Fruit fly (Drosophila melanogaster): ENCODE results near the gene CG4497.

CG4497 gene

DNA sequence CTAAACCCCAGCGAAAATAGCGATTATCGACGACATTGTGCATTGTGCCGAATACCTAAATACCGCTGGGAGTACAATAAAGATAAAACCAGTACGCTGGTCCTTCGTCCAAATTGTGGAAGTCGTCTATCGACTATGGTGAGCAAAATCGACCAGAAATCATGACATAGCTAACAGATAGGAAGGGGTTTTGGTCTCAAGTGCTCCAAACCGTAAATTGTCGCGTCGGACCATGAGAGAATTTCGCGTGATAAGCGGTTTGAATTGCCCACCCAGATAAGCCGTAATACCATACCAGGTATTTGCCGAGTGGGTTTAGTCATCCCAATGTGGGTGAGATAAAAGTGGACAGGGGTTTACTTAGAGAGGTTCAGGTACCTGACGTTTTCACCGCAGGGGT is 23.5 kb upstream of the CG4497 start:
- TF ChIP-seq CG8478 (optimal IDR thresholded peaks at IDR 0.05), result no peak
- no peak for TF ChIP-seq EcR (GFP tag; optimal IDR thresholded peaks at IDR 0.05)
- TF ChIP-seq psq (optimal IDR thresholded peaks at IDR 0.05), result no peak
- no peak for TF ChIP-seq Dll (optimal IDR thresholded peaks at IDR 0.05)
- TF ChIP-seq pan (optimal IDR thresholded peaks at IDR 0.05), result no peak
- no peak for TF ChIP-seq usp (GFP tag; optimal IDR thresholded peaks at IDR 0.05)

DNA sequence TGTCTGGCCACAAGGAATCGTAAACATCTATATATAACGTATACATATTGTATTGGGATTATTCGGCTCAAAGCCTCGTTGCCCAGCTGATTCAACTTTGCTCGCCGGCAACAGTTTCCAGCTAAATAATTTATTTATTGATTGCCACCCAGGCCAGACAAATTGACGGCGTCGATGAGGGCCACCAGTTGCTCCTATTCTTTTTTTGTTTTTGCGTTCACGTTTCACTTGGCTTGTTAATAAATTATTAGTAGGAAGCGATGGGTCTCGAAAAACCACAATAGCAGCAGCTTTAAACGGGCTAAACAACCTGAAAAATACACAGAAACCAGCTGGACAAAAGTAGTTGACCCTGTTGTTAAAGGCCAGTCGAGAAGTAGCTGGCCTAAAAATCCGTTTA is 22.7 kb upstream of the CG4497 start:
- TF ChIP-seq psq (optimal IDR thresholded peaks at IDR 0.05) (no peak), usp (GFP tag; optimal IDR thresholded peaks at IDR 0.05) (no peak), Dll (optimal IDR thresholded peaks at IDR 0.05) (no peak), EcR (GFP tag; optimal IDR thresholded peaks at IDR 0.05) (no peak), pan (optimal IDR thresholded peaks at IDR 0.05) (no peak), CG8478 (optimal IDR thresholded peaks at IDR 0.05) (no peak)

DNA sequence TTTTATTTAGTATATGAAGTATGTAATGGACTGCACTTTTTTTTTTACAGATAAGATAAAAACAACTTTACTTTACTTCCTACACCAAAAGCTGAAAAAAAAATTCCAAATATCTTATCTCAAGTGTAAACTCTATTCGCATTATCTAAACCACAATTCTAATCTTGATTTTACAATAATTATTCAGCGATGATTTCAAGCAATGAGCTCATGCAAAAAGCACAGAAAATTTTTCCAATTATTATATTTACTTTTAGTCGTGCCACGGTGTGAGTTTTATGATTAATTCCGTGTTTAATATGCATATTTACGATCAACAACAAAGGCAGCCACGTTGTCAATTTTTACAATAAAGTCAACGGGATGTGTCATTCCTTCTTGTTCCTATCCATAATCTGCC is 21.9 kb upstream of the CG4497 start:
- no peak for TF ChIP-seq usp (GFP tag; optimal IDR thresholded peaks at IDR 0.05)
- TF ChIP-seq EcR (GFP tag; optimal IDR thresholded peaks at IDR 0.05), result no peak
- TF ChIP-seq Dll (optimal IDR thresholded peaks at IDR 0.05), result no peak
- TF ChIP-seq pan (optimal IDR thresholded peaks at IDR 0.05), result no peak

DNA sequence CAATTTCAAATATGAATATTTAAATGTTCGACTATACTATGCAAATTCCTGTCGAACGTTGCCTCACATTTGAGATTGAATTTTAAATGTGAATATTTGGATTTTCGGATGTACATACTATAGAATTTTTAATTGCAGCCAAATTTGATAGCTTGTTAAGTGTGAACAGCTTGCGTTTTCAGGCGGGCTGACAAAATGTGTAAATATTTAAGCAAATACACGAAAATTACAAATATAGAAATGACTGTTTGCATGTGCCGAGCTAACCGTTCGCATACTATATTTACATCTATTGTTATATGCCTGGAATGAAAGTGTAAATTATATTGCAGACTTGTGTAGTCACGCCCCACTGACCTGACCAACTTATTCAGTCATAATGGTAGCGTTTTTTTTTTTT is 21.3 kb upstream of the CG4497 start:
- TF ChIP-seq psq (optimal IDR thresholded peaks at IDR 0.05) (no peak), CG8478 (optimal IDR thresholded peaks at IDR 0.05) (no peak), EcR (GFP tag; optimal IDR thresholded peaks at IDR 0.05) (no peak), Dll (optimal IDR thresholded peaks at IDR 0.05) (no peak), pan (optimal IDR thresholded peaks at IDR 0.05) (no peak), usp (GFP tag; optimal IDR thresholded peaks at IDR 0.05) (no peak)

DNA sequence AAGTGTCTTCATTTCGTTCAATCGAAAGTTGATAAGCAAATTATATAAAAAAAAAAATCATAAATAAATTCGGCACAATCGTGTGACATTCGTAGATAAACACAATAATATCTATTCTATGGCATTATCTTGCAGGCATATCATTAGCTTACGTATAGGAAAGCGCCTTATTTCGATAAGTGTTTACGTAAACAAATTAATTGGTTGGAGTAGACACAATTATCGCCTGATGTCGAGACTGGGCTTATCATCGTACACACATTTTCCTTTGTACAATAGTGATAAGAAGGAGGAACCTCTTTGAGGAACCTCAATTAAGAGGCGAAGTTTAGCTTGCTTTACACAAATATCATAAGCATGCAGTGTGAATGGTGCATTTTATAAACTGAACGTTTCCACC is 20.5 kb upstream of the CG4497 start:
- TF ChIP-seq pan (optimal IDR thresholded peaks at IDR 0.05), result no peak
- no peak for TF ChIP-seq psq (optimal IDR thresholded peaks at IDR 0.05)
- no peak for TF ChIP-seq CG8478 (optimal IDR thresholded peaks at IDR 0.05)

DNA sequence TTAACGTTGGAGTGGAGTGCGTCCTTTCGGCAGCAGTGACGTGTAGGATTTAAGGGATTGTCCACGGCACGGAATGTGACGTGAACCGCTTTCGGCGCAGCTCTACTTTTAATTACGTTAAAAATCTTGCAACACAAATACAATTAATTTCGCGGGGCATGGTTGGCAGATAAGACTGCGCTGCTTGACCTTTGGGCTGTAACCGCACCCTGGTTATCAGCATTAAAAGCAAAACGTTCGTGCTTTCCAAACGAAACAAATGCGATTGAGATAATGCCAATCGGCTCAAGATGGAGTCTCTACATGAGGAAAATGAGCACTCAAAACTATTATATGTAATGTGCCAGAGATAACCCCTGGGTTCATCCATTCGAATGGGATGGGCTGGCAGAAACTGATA is 19.1 kb upstream of the CG4497 start:
- TF ChIP-seq Dll (optimal IDR thresholded peaks at IDR 0.05), result no peak
- TF ChIP-seq CG8478 (optimal IDR thresholded peaks at IDR 0.05), result no peak
- no peak for TF ChIP-seq usp (GFP tag; optimal IDR thresholded peaks at IDR 0.05)
- no peak for TF ChIP-seq EcR (GFP tag; optimal IDR thresholded peaks at IDR 0.05)
- TF ChIP-seq psq (optimal IDR thresholded peaks at IDR 0.05), result no peak

DNA sequence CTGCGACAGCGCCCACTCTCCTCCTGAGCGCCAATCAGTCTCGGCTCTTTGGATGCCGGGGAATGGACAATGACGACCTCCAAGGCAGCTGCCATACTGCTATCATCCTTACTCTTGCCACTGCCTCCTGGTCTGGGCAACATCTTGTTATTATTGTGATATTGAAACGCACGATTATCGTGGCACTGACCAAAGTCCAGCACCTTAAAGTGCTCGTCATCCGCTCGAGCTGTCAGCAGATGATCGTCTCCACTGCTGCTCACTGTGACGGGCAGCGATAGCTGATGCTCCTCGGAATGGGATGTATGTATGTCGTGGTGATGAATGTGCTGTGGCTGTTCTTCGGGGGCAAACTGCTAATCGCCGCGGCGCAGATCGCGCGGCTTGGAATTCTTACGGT is 13.3 kb upstream of the CG4497 start:
- TF ChIP-seq pan (optimal IDR thresholded peaks at IDR 0.05) (no peak), CG8478 (optimal IDR thresholded peaks at IDR 0.05) (no peak), EcR (GFP tag; optimal IDR thresholded peaks at IDR 0.05) (no peak), psq (optimal IDR thresholded peaks at IDR 0.05) (no peak), usp (GFP tag; optimal IDR thresholded peaks at IDR 0.05) (no peak), Dll (optimal IDR thresholded peaks at IDR 0.05) (no peak)

DNA sequence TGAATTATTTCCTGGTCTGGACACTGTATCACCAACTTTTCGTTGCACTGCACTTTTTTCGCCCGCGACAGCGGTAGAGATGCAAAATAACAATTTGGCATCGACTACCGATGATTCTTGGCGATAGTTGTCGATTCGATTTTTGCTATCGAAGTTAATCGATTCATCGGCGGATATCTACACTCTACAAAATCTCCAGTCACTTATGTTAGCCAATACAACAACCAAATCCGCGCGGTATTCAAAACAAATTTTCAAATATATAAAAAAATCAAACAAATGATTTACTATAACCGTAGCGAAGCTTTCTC is 9.7 kb upstream of the CG4497 start, which contains the start of gene CG4502:
Gene CG4502 (minus strand): TSS at position 93 of the 311 bp plus-strand sequence.
- TF ChIP-seq usp (GFP tag; optimal IDR thresholded peaks at IDR 0.05) (no peak), pan (optimal IDR thresholded peaks at IDR 0.05) (no peak), EcR (GFP tag; optimal IDR thresholded peaks at IDR 0.05) (no peak), CG8478 (optimal IDR thresholded peaks at IDR 0.05) (no peak), psq (optimal IDR thresholded peaks at IDR 0.05) (no peak), Dll (optimal IDR thresholded peaks at IDR 0.05) (no peak)

DNA sequence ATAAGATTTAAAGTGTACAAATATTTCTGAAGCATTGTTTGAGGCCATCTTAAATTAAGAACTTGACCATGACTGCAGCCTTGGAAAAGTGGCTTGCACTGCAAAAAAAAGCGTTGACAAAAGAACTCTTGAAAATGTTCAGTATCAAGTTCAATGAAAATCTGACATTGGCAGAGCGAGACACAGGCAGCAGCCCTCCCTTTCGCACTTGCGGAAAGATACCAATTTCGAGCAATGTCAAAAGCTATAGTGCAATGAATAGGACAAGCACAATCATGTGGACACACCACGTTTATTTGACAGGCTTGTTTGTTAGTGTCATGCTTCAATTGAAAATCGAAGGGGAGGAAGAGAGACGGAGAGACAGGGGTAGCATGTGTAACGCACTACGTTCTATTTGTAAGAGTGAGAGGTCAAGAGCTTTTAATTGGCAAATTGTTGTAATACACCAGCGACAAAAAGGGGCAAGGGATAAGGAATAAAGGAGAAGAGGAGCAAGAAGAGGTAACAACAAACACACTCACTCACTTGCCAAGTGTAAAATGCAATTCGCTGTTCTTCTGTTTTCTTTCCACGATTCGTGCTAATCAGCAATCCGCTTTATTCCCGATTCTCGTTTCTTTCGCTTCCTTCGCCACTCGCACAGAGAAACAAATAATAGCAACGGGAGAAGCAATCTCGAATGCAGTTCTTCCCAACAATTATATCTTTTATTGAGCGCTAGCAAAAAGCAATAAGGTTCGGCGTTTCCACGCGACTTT is 9.2 kb upstream of the CG4497 start:
- TF ChIP-seq usp (GFP tag; optimal IDR thresholded peaks at IDR 0.05) (no peak), Dll (optimal IDR thresholded peaks at IDR 0.05) (no peak), pan (optimal IDR thresholded peaks at IDR 0.05) (no peak), CG8478 (optimal IDR thresholded peaks at IDR 0.05) (no peak), psq (optimal IDR thresholded peaks at IDR 0.05) (no peak), EcR (GFP tag; optimal IDR thresholded peaks at IDR 0.05) (no peak)

DNA sequence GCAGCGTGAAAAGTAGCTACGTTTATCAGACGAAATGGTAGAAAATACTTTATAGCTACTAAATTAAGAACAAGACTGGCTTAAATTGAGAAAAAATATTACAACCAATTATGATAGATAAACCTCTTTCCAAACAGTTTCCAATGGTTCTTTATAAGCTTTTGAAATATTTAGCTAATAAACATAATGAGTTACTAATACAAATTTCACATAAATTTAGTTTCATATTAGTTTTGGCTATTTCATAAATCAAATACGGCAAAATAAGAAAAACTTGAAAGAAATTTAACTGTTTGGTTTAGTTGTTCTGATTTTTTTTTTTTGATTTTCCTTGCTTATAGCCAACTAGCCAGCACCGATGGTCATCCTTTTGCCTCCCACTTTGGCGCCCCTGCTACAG is 5.8 kb upstream of the CG4497 start:
- no peak for TF ChIP-seq EcR (GFP tag; optimal IDR thresholded peaks at IDR 0.05)
- TF ChIP-seq usp (GFP tag; optimal IDR thresholded peaks at IDR 0.05), result no peak
- no peak for TF ChIP-seq psq (optimal IDR thresholded peaks at IDR 0.05)

DNA sequence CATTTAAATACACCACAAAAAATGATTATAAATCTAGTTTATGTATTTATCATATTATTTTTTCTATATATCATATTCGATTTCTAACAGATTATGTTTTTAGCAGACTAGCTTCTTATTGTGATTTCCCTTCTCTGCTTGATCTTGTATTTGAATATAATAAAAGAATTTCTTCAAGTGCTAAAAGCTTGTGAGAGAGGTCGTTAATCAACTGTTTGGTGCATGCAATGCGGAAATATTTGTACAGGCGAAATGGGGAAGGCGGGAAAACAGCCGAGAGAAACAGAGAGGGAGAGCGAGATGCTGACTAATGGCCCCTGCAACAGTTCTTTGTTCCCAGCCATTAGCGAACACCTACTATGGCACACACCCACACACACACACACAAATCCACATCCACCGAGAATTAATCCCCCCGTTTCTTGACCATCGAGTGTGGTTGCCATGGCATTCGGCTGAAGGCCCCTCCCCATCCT is 5.3 kb upstream of the CG4497 start:
- TF ChIP-seq CG8478 (optimal IDR thresholded peaks at IDR 0.05) (no peak), EcR (GFP tag; optimal IDR thresholded peaks at IDR 0.05) (peak in 1 of 2 experiments; percentile 37)

DNA sequence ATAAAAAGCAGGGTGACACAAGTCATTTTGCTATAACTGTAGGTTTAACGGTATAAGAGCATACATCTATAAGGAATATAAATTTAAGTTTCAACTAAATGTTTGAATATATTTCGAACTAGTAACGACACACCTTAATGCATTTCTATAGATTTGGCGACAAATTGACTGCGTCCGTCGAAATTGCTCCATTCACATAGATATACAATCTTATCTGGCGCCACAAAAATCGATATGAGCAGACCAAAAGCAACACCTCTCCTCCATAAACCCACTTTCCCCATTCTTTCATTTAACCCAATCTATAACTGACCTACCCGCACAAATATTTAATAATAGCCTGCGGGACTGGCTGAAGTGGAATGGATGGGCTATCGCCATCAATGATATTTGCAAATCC is 4.2 kb upstream of the CG4497 start:
- TF ChIP-seq CG8478 (optimal IDR thresholded peaks at IDR 0.05), result no peak
- no peak for TF ChIP-seq pan (optimal IDR thresholded peaks at IDR 0.05)
- TF ChIP-seq psq (optimal IDR thresholded peaks at IDR 0.05), result no peak
- TF ChIP-seq usp (GFP tag; optimal IDR thresholded peaks at IDR 0.05), result no peak
- TF ChIP-seq EcR (GFP tag; optimal IDR thresholded peaks at IDR 0.05), result no peak
- TF ChIP-seq Dll (optimal IDR thresholded peaks at IDR 0.05), result no peak

DNA sequence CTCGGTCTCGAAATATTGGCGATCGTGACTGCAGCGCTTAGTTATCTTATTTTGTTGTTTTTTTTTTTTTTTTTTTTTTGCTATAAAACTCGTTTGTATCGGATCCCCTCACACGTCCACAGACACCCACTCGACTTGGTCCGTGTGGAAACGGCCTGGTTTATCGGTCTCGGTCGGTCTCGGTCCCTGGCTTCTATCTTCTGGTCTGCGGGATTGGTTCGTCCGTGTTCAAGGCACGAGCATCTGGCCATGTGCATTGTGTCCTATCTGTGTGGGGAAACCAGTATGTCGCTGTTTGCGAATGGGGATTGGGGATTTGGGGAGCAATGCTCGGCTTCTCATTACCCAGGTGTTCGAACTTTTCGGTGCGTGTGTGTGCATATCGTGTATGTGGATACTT is 4.7 kb downstream of the CG4497 start, which contains the start of gene CG4496:
Gene CG4496 (minus strand): TSS at position 337 of the 400 bp plus-strand sequence.
- TF ChIP-seq CG8478 (optimal IDR thresholded peaks at IDR 0.05) (no peak), EcR (GFP tag; optimal IDR thresholded peaks at IDR 0.05) (peak in 1 of 2 experiments; percentile 27)

Measured in whole organism.